Worm (Caenorhabditis elegans): ENCODE results near the gene rgs-10.

The rgs-10 gene

DNA sequence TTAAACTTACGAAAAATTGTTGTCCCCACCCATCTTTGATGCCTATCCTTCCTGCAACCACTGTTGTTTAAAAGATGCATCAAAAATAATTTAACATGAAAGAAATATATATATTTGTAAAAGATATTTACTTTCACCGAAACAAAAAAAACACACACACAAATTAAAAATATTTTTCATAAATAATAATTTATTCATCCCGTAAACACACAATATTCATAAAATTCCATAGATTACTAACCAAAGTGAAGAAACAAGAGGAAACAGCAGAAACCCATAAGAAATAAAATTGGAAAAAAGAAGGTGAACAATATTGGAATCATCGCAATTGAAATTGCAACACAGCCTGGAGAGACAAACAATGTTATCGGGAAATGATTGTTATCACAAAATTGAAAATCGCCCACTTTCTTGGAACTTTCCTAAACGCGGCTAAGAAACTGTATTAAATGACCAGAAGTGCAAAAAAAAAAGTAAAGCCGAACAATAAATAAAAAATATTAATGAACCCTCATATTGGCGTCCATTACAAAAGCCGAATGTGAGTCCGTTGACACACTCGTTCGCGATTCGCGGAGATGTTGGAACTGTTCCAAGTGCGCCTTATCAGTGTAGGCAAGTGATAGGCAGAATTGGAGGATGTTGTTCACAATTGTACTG is 41.5 kb downstream of the rgs-10 start, which contains the start of gene slc-25A18.1:
Gene slc-25A18.1, minus strand, starts transcription at position 51 of the 660 bp plus-strand sequence.
- TF ChIP-seq pqm-1 (tag; optimal IDR thresholded peaks at IDR 0.05): peak; percentile 58
- no peak for TF ChIP-seq aly-2 (tag; optimal IDR thresholded peaks at IDR 0.05)
- TF ChIP-seq Y5F2A.4 (GFP tag; optimal IDR thresholded peaks at IDR 0.05): no peak
- no peak for TF ChIP-seq nhr-28 (tag; optimal IDR thresholded peaks at IDR 0.05)
- peak; percentile 17; the same call in 1 of the 2 replicates for TF ChIP-seq dmd-6 (GFP tag; IDR thresholded peaks at IDR 0.05)

DNA sequence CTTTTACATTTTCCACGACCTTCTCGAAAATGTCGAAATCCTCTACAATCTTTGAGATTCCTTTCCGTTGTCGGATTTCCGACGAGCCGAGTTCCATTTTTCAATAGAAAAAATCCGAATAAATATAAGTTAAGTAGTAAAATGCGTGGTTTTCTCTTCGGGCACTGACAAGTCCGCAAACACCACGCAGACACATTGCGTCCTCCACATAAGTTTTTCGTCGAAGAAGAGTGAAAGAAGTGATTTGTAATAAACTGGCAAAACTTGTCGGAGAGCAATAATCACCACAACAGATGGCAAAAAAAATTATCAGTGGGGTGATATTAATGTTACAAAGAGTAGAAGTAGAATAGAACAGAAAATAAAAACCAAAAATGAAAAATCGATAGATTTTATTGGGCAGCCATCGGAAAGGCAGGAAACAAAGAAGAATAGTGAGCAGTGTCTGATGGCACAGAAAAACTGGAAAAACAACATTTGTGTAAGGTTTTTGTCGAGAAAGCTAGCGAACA is 44.3 kb downstream of the rgs-10 start, which contains the start of gene ergi-2:
Gene ergi-2, minus strand, starts transcription at position 462 of the 512 bp plus-strand sequence.
- peak; percentile 12 for TF ChIP-seq nhr-6 (tag; optimal IDR thresholded peaks at IDR 0.05)
- TF ChIP-seq mep-1 (tag; optimal IDR thresholded peaks at IDR 0.05): peak; percentile 22
- no peak for TF ChIP-seq lin-1 (GFP tag; IDR thresholded peaks at IDR 0.05)
- TF ChIP-seq vab-7 (GFP tag; IDR thresholded peaks at IDR 0.05): no peak
- no peak for TF ChIP-seq ceh-62 (tag; optimal IDR thresholded peaks at IDR 0.05)
- TF ChIP-seq hlh-11 (tag; optimal IDR thresholded peaks at IDR 0.05): peak; percentile 23
- no peak for TF ChIP-seq nhr-111 (GFP tag; optimal IDR thresholded peaks at IDR 0.05)
- no peak for TF ChIP-seq unc-62 (GFP tag; optimal IDR thresholded peaks at IDR 0.05 in 1 of 2)
- TF ChIP-seq unc-62 (tag; optimal IDR thresholded peaks at IDR 0.05): no peak
- no peak for TF ChIP-seq nhr-102 (tag; optimal IDR thresholded peaks at IDR 0.05)
- TF ChIP-seq nhr-10 (tag; optimal IDR thresholded peaks at IDR 0.05): no peak
- peak; percentile 19 for TF ChIP-seq hlh-30 (tag; optimal IDR thresholded peaks at IDR 0.05; ENCODE audit: insufficient read depth)
- no peak for TF ChIP-seq ceh-32 (tag; optimal IDR thresholded peaks at IDR 0.05; ENCODE audit: poor library complexity)
- no peak for TF ChIP-seq F44E2.7 (GFP tag; IDR thresholded peaks at IDR 0.05)
- no peak for TF ChIP-seq nhr-42 (GFP tag; IDR thresholded peaks at IDR 0.05)
- no peak for TF ChIP-seq lin-39 (tag; optimal IDR thresholded peaks at IDR 0.05)
- no peak for TF ChIP-seq madf-5 (GFP tag; IDR thresholded peaks at IDR 0.05)
- peak; percentile 5 for TF ChIP-seq dpl-1 (GFP tag; optimal IDR thresholded peaks at IDR 0.05)
- no peak for TF ChIP-seq lin-15B (tag; optimal IDR thresholded peaks at IDR 0.05)
- no peak for TF ChIP-seq saeg-2 (GFP tag; IDR thresholded peaks at IDR 0.05)
- TF ChIP-seq lim-7 (GFP tag; IDR thresholded peaks at IDR 0.05): no peak
- TF ChIP-seq D1046.2 (GFP tag; IDR thresholded peaks at IDR 0.05): no peak
- TF ChIP-seq mes-2 (tag; optimal IDR thresholded peaks at IDR 0.05; ENCODE audit: poor library complexity, severe bottlenecking): peak; percentile 57
- peak; percentile 40; the same call in 1 of the 2 replicates for TF ChIP-seq hmg-1.1 (GFP tag; IDR thresholded peaks at IDR 0.05)
- peak; percentile 1 for TF ChIP-seq dve-1 (tag; optimal IDR thresholded peaks at IDR 0.05; ENCODE audit: insufficient read depth)
- peak in 1 of 2 experiments; percentile 22 for TF ChIP-seq lsy-2 (tag; optimal IDR thresholded peaks at IDR 0.05)
- no peak for TF ChIP-seq lin-29 (GFP tag; IDR thresholded peaks at IDR 0.05)
- no peak for TF ChIP-seq dmd-6 (GFP tag; IDR thresholded peaks at IDR 0.05)

ce11 chrX:15008697-15009096 is 46.1 kb downstream of the rgs-10 start:
- no peak for TF ChIP-seq mep-1 (tag; optimal IDR thresholded peaks at IDR 0.05)
- TF ChIP-seq unc-62 (GFP tag; optimal IDR thresholded peaks at IDR 0.05 in 1 of 2): peak in 1 of 2 experiments; percentile 8
- no peak for TF ChIP-seq unc-62 (tag; optimal IDR thresholded peaks at IDR 0.05)

ce11 chrX:15010941-15011340 is 48.4 kb downstream of the rgs-10 start:
- TF ChIP-seq R02D3.7 (tag; optimal IDR thresholded peaks at IDR 0.05) (no peak), unc-62 (GFP tag; optimal IDR thresholded peaks at IDR 0.05 in 1 of 2) (peak in 1 of 2 experiments; percentile 9), unc-62 (tag; optimal IDR thresholded peaks at IDR 0.05) (no peak), snpc-4 (tag; optimal IDR thresholded peaks at IDR 0.05) (no peak), nhr-6 (tag; optimal IDR thresholded peaks at IDR 0.05) (no peak), F44E2.7 (GFP tag; IDR thresholded peaks at IDR 0.05) (no peak), egl-43 (GFP tag; IDR thresholded peaks at IDR 0.05) (peak; percentile 20; the same call in 1 of the 2 replicates), T20F7.1 (GFP tag; optimal IDR thresholded peaks at IDR 0.05) (no peak), lin-15B (tag; optimal IDR thresholded peaks at IDR 0.05) (no peak), sdz-12 (GFP tag; optimal IDR thresholded peaks at IDR 0.05) (no peak)
